Fruit fly (Drosophila melanogaster): ENCODE measurements around the gene CG34355.

Gene CG34355

dm6 chr3R:23773610-23774364 lies 29.9 kb upstream of the CG34355 start, which contains the start of gene CG10208 (continued):
- TF ChIP-seq wek (GFP tag; optimal IDR thresholded peaks at IDR 0.05) (no peak), Med (GFP tag) (peak; percentile 54), D19A (tag; optimal IDR thresholded peaks at IDR 0.05) (no peak), gfzf (GFP tag; optimal IDR thresholded peaks at IDR 0.05) (no peak), CG30403 (GFP tag; optimal IDR thresholded peaks at IDR 0.05) (no peak), NC2β (GFP tag; optimal IDR thresholded peaks at IDR 0.05) (no peak), CG3838 (GFP tag; optimal IDR thresholded peaks at IDR 0.05) (no peak), chinmo (GFP tag; IDR thresholded peaks at IDR 0.05; ENCODE audit: partially characterized antibody) (no peak), Dp (GFP tag; optimal IDR thresholded peaks at IDR 0.05) (peak; percentile 59), ab (GFP tag; optimal IDR thresholded peaks at IDR 0.05) (no peak), Jarid2 (GFP tag; optimal IDR thresholded peaks at IDR 0.05) (peak; percentile 15), E2f2 (GFP tag; IDR thresholded peaks at IDR 0.05) (peak; percentile 68), tna (GFP tag; IDR thresholded peaks at IDR 0.05; ENCODE audit: partially characterized antibody) (no peak), slbo (GFP tag; IDR thresholded peaks at IDR 0.05) (peak; percentile 31; the same call in 1 of the 2 replicates), CG12391 (tag; optimal IDR thresholded peaks at IDR 0.05) (no peak), amos (GFP tag; IDR thresholded peaks at IDR 0.05; ENCODE audit: partially characterized antibody) (peak; percentile 28; the same call in 1 of the 2 replicates), peb (GFP tag; IDR thresholded peaks at IDR 0.05) (no peak), Ada2b (GFP tag; IDR thresholded peaks at IDR 0.05) (no peak), CG4404 (GFP tag; IDR thresholded peaks at IDR 0.05) (no peak), CG31365 (tag; optimal IDR thresholded peaks at IDR 0.05) (no peak), Hey (tag; optimal IDR thresholded peaks at IDR 0.05) (peak; percentile 86), nmo (GFP tag; optimal IDR thresholded peaks at IDR 0.05) (no peak), Rx (GFP tag; IDR thresholded peaks at IDR 0.05) (no peak), sr (GFP tag; IDR thresholded peaks at IDR 0.05) (0 out of 3 replicates have a peak, but pooled peaks have one; percentile 36), CG11696 (GFP tag; IDR thresholded peaks at IDR 0.05) (no peak), CG30020 (tag; optimal IDR thresholded peaks at IDR 0.05) (no peak), Pdp1 (GFP tag; optimal IDR thresholded peaks at IDR 0.05) (peak in 1 of 2 experiments; percentile 64), repo (GFP tag; optimal IDR thresholded peaks at IDR 0.05) (no peak), CG33557 (GFP tag; optimal IDR thresholded peaks at IDR 0.05) (no peak), pzg (GFP tag; optimal IDR thresholded peaks at IDR 0.05) (peak; percentile 18), Dfd (GFP tag; optimal IDR thresholded peaks at IDR 0.05) (no peak), YL-1 (GFP tag; optimal IDR thresholded peaks at IDR 0.05) (no peak), CG15269 (tag; optimal IDR thresholded peaks at IDR 0.05) (no peak), danr (GFP tag; IDR thresholded peaks at IDR 0.05) (no peak), Chrac-16 (GFP tag; optimal IDR thresholded peaks at IDR 0.05) (no peak), Dref (GFP tag; IDR thresholded peaks at IDR 0.05) (peak; percentile 55), CG34376 (GFP tag; optimal IDR thresholded peaks at IDR 0.05) (peak; percentile 26), Nf-YA (GFP tag; IDR thresholded peaks at IDR 0.05) (no peak), org-1 (GFP tag; optimal IDR thresholded peaks at IDR 0.05) (no peak), exex (tag; optimal IDR thresholded peaks at IDR 0.05) (peak; percentile 22), CG12155 (GFP tag; optimal IDR thresholded peaks at IDR 0.05) (no peak), CG17359 (tag; optimal IDR thresholded peaks at IDR 0.05) (no peak), cwo (GFP tag; optimal IDR thresholded peaks at IDR 0.05) (peak; percentile 73), CG7357 (GFP tag; IDR thresholded peaks at IDR 0.05) (no peak), CG9797 (GFP tag; optimal IDR thresholded peaks at IDR 0.05) (no peak), ac (GFP tag; optimal IDR thresholded peaks at IDR 0.05) (no peak), NC2α (GFP tag; optimal IDR thresholded peaks at IDR 0.05) (no peak), CG31388 (GFP tag; optimal IDR thresholded peaks at IDR 0.05) (no peak), CG13287 (GFP tag; IDR thresholded peaks at IDR 0.05; ENCODE audit: partially characterized antibody) (peak; percentile 30; the same call in 1 of the 2 replicates)

Measured in whole organism, embryonic.